Worm (Caenorhabditis elegans) whole organism, late embryonic: Measurements from ENCODE around the gene F20G2.2.

ENCODE experiments used
- ama-1 ChIP-seq: fragments of 150-350 bp; optimal IDR thresholded peaks from 2 replicates; lab custom pipeline; 2014
- ceh-31 ChIP-seq: sonication (generic microtip); optimal IDR thresholded peaks from 2 replicates; lab custom pipeline; 2016; ENCODE audit warnings: missing genetic modification characterization, missing compliant biosample characterization
- elt-4 ChIP-seq: sonication (generic microtip); optimal IDR thresholded peaks from 2 replicates; lab custom pipeline; 2016; ENCODE audit warnings: missing genetic modification characterization, missing compliant biosample characterization
- lin-11 ChIP-seq: fragments of 200-800 bp; sonication (Bioruptor generic); optimal IDR thresholded peaks from 2 replicates; lab custom pipeline; 2018; ENCODE audit warnings: mild to moderate bottlenecking, missing genetic modification characterization, missing compliant biosample characterization
- nfya-1 ChIP-seq: sonication (generic microtip); optimal IDR thresholded peaks from 2 replicates; lab custom pipeline; 2017; ENCODE audit warnings: missing genetic modification characterization, mild to moderate bottlenecking, missing compliant biosample characterization, antibody characterized with exemption, moderate library complexity
- pha-4 ChIP-seq: fragments of 150-350 bp; optimal IDR thresholded peaks from 2 replicates; lab custom pipeline; 2018; ENCODE audit warnings: missing biosample characterization, missing genetic modification reagents, missing genetic modification characterization
- pqm-1 ChIP-seq: sonication (generic microtip); optimal IDR thresholded peaks from 2 replicates; lab custom pipeline; 2016; ENCODE audit warnings: missing genetic modification characterization, missing compliant biosample characterization

- no peak for TF ChIP-seq ama-1 (lab: Kevin White, UChicago)
- no peak for TF ChIP-seq lin-11 (tag; lab: Kevin White, UChicago)
- TF ChIP-seq pha-4 (tag; lab: Kevin White, UChicago): no peak
- no peak for TF ChIP-seq nfya-1 (tag; lab: Kevin White, UChicago)
- TF ChIP-seq pqm-1 (tag; lab: Kevin White, UChicago): no peak
- no peak for TF ChIP-seq ceh-31 (tag; lab: Kevin White, UChicago)
- no peak for TF ChIP-seq elt-4 (tag; lab: Kevin White, UChicago)
These were observed 2.7 kb downstream of the F20G2.2 start, which contains the start of gene F20G2.1 for ce11 chrV:13753481-13753880.
